Fruit fly (Drosophila melanogaster) whole organism, embryonic: Measurements from ENCODE around the gene CG31176.
A peak's percentile ranks its signal among the peaks of the same experiment; 100 is the strongest.

Experiments
- B-H2 ChIP-seq: fragments of 200-800 bp; sonication (Bioruptor generic); optimal IDR thresholded peaks from 2 replicates; lab custom pipeline; 2018; ENCODE audit warnings: missing biosample characterization, mild to moderate bottlenecking, missing genetic modification characterization
- CG10209 ChIP-seq: fragments of 200-800 bp; sonication (Bioruptor generic); optimal IDR thresholded peaks from 3 replicates; lab custom pipeline; 2017; ENCODE audit warnings: missing biosample characterization, mild to moderate bottlenecking, missing genetic modification characterization, missing genetic modification reagents
- CG10543 ChIP-seq: fragments of 200-800 bp; sonication (Bioruptor generic); optimal IDR thresholded peaks from 3 replicates; lab custom pipeline; 2017; ENCODE audit warnings: missing biosample characterization, mild to moderate bottlenecking, missing genetic modification characterization, moderate library complexity
- CG10959 ChIP-seq: fragments of 200-800 bp; sonication (Bioruptor generic); IDR thresholded peaks from 2 replicates; pipeline ENCODE4 v1.3.6; 2022; ENCODE audit warnings: missing biosample characterization, missing genetic modification characterization
- CG11456 ChIP-seq: fragments of 200-800 bp; sonication (Bioruptor generic); IDR thresholded peaks from 3 replicates; pipeline ENCODE4 v1.3.6; 2022; ENCODE audit warnings: missing biosample characterization, missing genetic modification characterization
- CG12155 ChIP-seq: fragments of 200-800 bp; sonication (Bioruptor generic); optimal IDR thresholded peaks from 3 replicates; lab custom pipeline; 2016; ENCODE audit warnings: missing biosample characterization, missing genetic modification characterization
- CG12659 ChIP-seq: fragments of 200-800 bp; sonication (Bioruptor generic); optimal IDR thresholded peaks from 3 replicates; lab custom pipeline; 2017; ENCODE audit warnings: mild to moderate bottlenecking, missing biosample characterization, missing genetic modification reagents, missing genetic modification characterization
- CG12942 ChIP-seq: fragments of 200-800 bp; sonication (Bioruptor generic); optimal IDR thresholded peaks from 3 replicates; lab custom pipeline; 2016; ENCODE audit warnings: missing biosample characterization, missing genetic modification characterization
- CG13296 ChIP-seq: fragments of 200-800 bp; sonication (Bioruptor generic); optimal IDR thresholded peaks from 3 replicates; lab custom pipeline; 2018; ENCODE audit warnings: missing biosample characterization, mild to moderate bottlenecking, missing genetic modification characterization
- CG15011 ChIP-seq: fragments of 200-800 bp; sonication (Bioruptor generic); optimal IDR thresholded peaks from 3 replicates; lab custom pipeline; 2018; ENCODE audit warnings: missing biosample characterization, mild to moderate bottlenecking, missing genetic modification characterization
- CG17802 ChIP-seq: fragments of 200-800 bp; sonication (Bioruptor generic); optimal IDR thresholded peaks from 2 replicates; lab custom pipeline; 2018; ENCODE audit warnings: missing biosample characterization, mild to moderate bottlenecking, missing genetic modification characterization, moderate library complexity
- CG1792 ChIP-seq: fragments of 200-800 bp; sonication (Bioruptor generic); optimal IDR thresholded peaks from 2 replicates; lab custom pipeline; 2016; ENCODE audit warnings: missing biosample characterization, missing genetic modification characterization
- CG2129 ChIP-seq: fragments of 200-800 bp; sonication (Bioruptor generic); IDR thresholded peaks from 2 replicates; pipeline ENCODE4 v1.3.6; 2022; ENCODE audit warnings: missing biosample characterization, missing genetic modification characterization; ENCODE audit not compliant: partially characterized antibody
- CG30020 ChIP-seq: fragments of 200-800 bp; optimal IDR thresholded peaks from 2 replicates; lab custom pipeline; 2019; ENCODE audit warnings: missing biosample characterization, mild to moderate bottlenecking, missing genetic modification characterization, moderate library complexity
- CG32772 ChIP-seq: fragments of 200-800 bp; sonication (Bioruptor generic); IDR thresholded peaks from 2 replicates; pipeline ENCODE4 v1.3.6; 2022; ENCODE audit warnings: missing biosample characterization, missing genetic modification characterization
- CG34224 ChIP-seq: fragments of 200-800 bp; sonication (Bioruptor generic); IDR thresholded peaks from 3 replicates; pipeline ENCODE4 v1.3.6; 2022; ENCODE audit warnings: missing biosample characterization, missing genetic modification characterization; ENCODE audit not compliant: partially characterized antibody
- CG3995 ChIP-seq: fragments of 200-800 bp; sonication (Bioruptor generic); optimal IDR thresholded peaks from 3 replicates; lab custom pipeline; 2016; ENCODE audit warnings: missing biosample characterization, missing genetic modification characterization
- CG4617 ChIP-seq: fragments of 200-800 bp; sonication (Bioruptor generic); optimal IDR thresholded peaks from 3 replicates; lab custom pipeline; 2016; ENCODE audit warnings: missing biosample characterization, missing genetic modification characterization, borderline replicate concordance
- CG6272 ChIP-seq: fragments of 200-800 bp; sonication (Bioruptor generic); IDR thresholded peaks from 2 replicates; pipeline ENCODE4 v1.3.6; 2022; ENCODE audit warnings: missing biosample characterization, missing genetic modification characterization
- CG6683 ChIP-seq: fragments of 200-800 bp; sonication (Bioruptor generic); optimal IDR thresholded peaks from 2 replicates; lab custom pipeline; 2017; ENCODE audit warnings: missing biosample characterization, mild to moderate bottlenecking, missing genetic modification characterization, missing genetic modification reagents
- CG6689 ChIP-seq: fragments of 200-800 bp; sonication (Bioruptor generic); IDR thresholded peaks from 2 replicates; pipeline ENCODE4 v1.3.6; 2022; ENCODE audit warnings: missing biosample characterization, missing genetic modification characterization
- CG7987 ChIP-seq: fragments of 200-800 bp; sonication (Bioruptor generic); optimal IDR thresholded peaks from 2 replicates; lab custom pipeline; 2018; ENCODE audit warnings: missing biosample characterization, mild to moderate bottlenecking, missing genetic modification characterization, moderate library complexity
- CG8765 ChIP-seq: fragments of 200-800 bp; sonication (Bioruptor generic); IDR thresholded peaks from 2 replicates; pipeline ENCODE4 v1.3.6; 2022; ENCODE audit warnings: missing biosample characterization, missing genetic modification characterization
- CG9437 ChIP-seq: fragments of 200-800 bp; sonication (Bioruptor generic); optimal IDR thresholded peaks from 2 replicates; lab custom pipeline; 2018; ENCODE audit warnings: missing biosample characterization, mild to moderate bottlenecking, missing genetic modification characterization
- CrebB ChIP-seq: fragments of 200-800 bp; sonication (Bioruptor generic); optimal IDR thresholded peaks from 3 replicates; lab custom pipeline; 2018; ENCODE audit warnings: missing biosample characterization, mild to moderate bottlenecking, missing genetic modification characterization
- D19B ChIP-seq: fragments of 200-800 bp; sonication (Bioruptor generic); optimal IDR thresholded peaks from 2 replicates; lab custom pipeline; 2017; ENCODE audit warnings: missing biosample characterization, mild to moderate bottlenecking, missing genetic modification characterization
- Dek ChIP-seq: fragments of 200-800 bp; sonication (Bioruptor generic); optimal IDR thresholded peaks from 3 replicates; lab custom pipeline; 2019; ENCODE audit warnings: missing biosample characterization, mild to moderate bottlenecking, missing genetic modification characterization, moderate library complexity
- Dref ChIP-seq: fragments of 200-800 bp; sonication (Bioruptor generic); IDR thresholded peaks from 2 replicates; pipeline ENCODE4 v1.3.6; 2022; ENCODE audit warnings: missing biosample characterization, missing genetic modification characterization
- Eip74EF ChIP-seq, 2 experiments: fragments of 200-800 bp in 1 of 2; fragments of >200 bp in 1 of 2; sonication (Bioruptor generic) in 1 of 2; optimal IDR thresholded peaks; 2 replicates each; lab custom pipeline; 2017 to 2019; ENCODE audit warnings: missing biosample characterization in 2 of 2, missing genetic modification characterization in 2 of 2, mild to moderate bottlenecking in 1 of 2, moderate library complexity in 1 of 2
- Elba2 ChIP-seq: fragments of 200-800 bp; sonication (Bioruptor generic); optimal IDR thresholded peaks from 3 replicates; lab custom pipeline; 2016; ENCODE audit warnings: missing biosample characterization, missing genetic modification characterization
- H15 ChIP-seq: fragments of 200-800 bp; sonication (Bioruptor generic); IDR thresholded peaks from 3 replicates; pipeline ENCODE4 v1.3.6; 2022; ENCODE audit warnings: missing biosample characterization, missing genetic modification characterization
- Lim3 ChIP-seq: fragments of 200-800 bp; sonication (Bioruptor generic); IDR thresholded peaks from 2 replicates; pipeline ENCODE4 v1.3.6; 2022; ENCODE audit warnings: missing biosample characterization, missing genetic modification characterization
- Lpt ChIP-seq: fragments of >200 bp; optimal IDR thresholded peaks from 2 replicates; lab custom pipeline; 2018; ENCODE audit warnings: missing biosample characterization, missing genetic modification characterization
- NC2β ChIP-seq: fragments of 200-800 bp; sonication (Bioruptor generic); optimal IDR thresholded peaks from 2 replicates; lab custom pipeline; 2016; ENCODE audit warnings: missing biosample characterization, missing genetic modification characterization
- Nf-YB ChIP-seq: fragments of 200-800 bp; sonication (Bioruptor generic); optimal IDR thresholded peaks from 3 replicates; lab custom pipeline; 2019; ENCODE audit warnings: missing biosample characterization, mild to moderate bottlenecking, missing genetic modification characterization, moderate library complexity
- Sin3A ChIP-seq: fragments of >200 bp; optimal IDR thresholded peaks from 2 replicates; lab custom pipeline; 2018
- Six4 ChIP-seq: fragments of 200-800 bp; sonication (Bioruptor generic); optimal IDR thresholded peaks from 2 replicates; lab custom pipeline; 2016; ENCODE audit warnings: missing biosample characterization, missing genetic modification characterization
- bigmax ChIP-seq: fragments of 200-800 bp; sonication (Bioruptor generic); optimal IDR thresholded peaks from 2 replicates; lab custom pipeline; 2018; ENCODE audit warnings: missing biosample characterization, mild to moderate bottlenecking, missing genetic modification characterization
- cad ChIP-seq: fragments of >200 bp; optimal IDR thresholded peaks from 2 replicates; lab custom pipeline; 2017; ENCODE audit warnings: missing biosample characterization, missing genetic modification characterization
- dati ChIP-seq: fragments of 200-800 bp; sonication (Bioruptor generic); IDR thresholded peaks from 2 replicates; pipeline ENCODE4 v1.3.6; 2022; ENCODE audit warnings: missing biosample characterization, missing genetic modification characterization
- dmrt11E ChIP-seq: fragments of 200-800 bp; sonication (Bioruptor generic); optimal IDR thresholded peaks from 3 replicates; lab custom pipeline; 2018; ENCODE audit warnings: missing biosample characterization, mild to moderate bottlenecking, missing genetic modification characterization, moderate library complexity
- ems ChIP-seq: fragments of 200-800 bp; sonication (Bioruptor generic); optimal IDR thresholded peaks from 3 replicates; lab custom pipeline; 2016; ENCODE audit warnings: missing biosample characterization, missing genetic modification characterization
- esg ChIP-seq: fragments of 200-800 bp; sonication (Bioruptor generic); conservative IDR thresholded peaks from 2 replicates; pipeline ENCODE4 v1.3.6; 2022; ENCODE audit warnings: missing biosample characterization, missing genetic modification characterization
- eyg ChIP-seq: fragments of 200-800 bp; sonication (Bioruptor generic); optimal IDR thresholded peaks from 3 replicates; lab custom pipeline; 2016; ENCODE audit warnings: missing biosample characterization, missing genetic modification characterization
- fd96Cb ChIP-seq: fragments of 200-800 bp; sonication (Bioruptor generic); optimal IDR thresholded peaks from 2 replicates; lab custom pipeline; 2018; ENCODE audit warnings: missing biosample characterization, mild to moderate bottlenecking, missing genetic modification characterization, moderate library complexity
- gsb-n ChIP-seq: fragments of 200-800 bp; sonication (Bioruptor generic); optimal IDR thresholded peaks from 3 replicates; lab custom pipeline; 2018; ENCODE audit warnings: missing biosample characterization, mild to moderate bottlenecking, missing genetic modification characterization
- nerfin-1 ChIP-seq: fragments of 200-800 bp; sonication (Bioruptor generic); optimal IDR thresholded peaks from 3 replicates; lab custom pipeline; 2019; ENCODE audit warnings: missing biosample characterization, mild to moderate bottlenecking, missing genetic modification characterization, moderate library complexity
- pum ChIP-seq: fragments of 200-800 bp; sonication (Bioruptor generic); optimal IDR thresholded peaks from 2 replicates; lab custom pipeline; 2016; ENCODE audit warnings: missing biosample characterization, missing genetic modification characterization
- pzg ChIP-seq: fragments of 200-800 bp; sonication (Bioruptor generic); optimal IDR thresholded peaks from 3 replicates; lab custom pipeline; 2018; ENCODE audit warnings: missing biosample characterization, mild to moderate bottlenecking, missing genetic modification characterization, moderate library complexity
- scrt ChIP-seq: fragments of 200-800 bp; sonication (Bioruptor generic); optimal IDR thresholded peaks from 2 replicates; lab custom pipeline; 2018; ENCODE audit warnings: missing biosample characterization, mild to moderate bottlenecking, missing genetic modification characterization, moderate library complexity
- shn ChIP-seq: fragments of 200-800 bp; sonication (Bioruptor generic); optimal IDR thresholded peaks from 3 replicates; lab custom pipeline; 2016; ENCODE audit warnings: missing biosample characterization, missing genetic modification characterization
- slbo ChIP-seq: fragments of 200-800 bp; sonication (Bioruptor generic); IDR thresholded peaks from 2 replicates; pipeline ENCODE4 v1.3.6; 2022; ENCODE audit warnings: missing biosample characterization, missing genetic modification characterization

The CG31176 gene

dm6 chr3R:21660659-21661126 is 58.8 kb downstream of the CG31176 start, which contains the start of gene E2f1 (continued):
- TF ChIP-seq CG10959 (GFP tag; lab: Robert Waterston, UW) (no peak), dati (GFP tag; lab: Robert Waterston, UW) (no peak), CG6272 (GFP tag; lab: Robert Waterston, UW) (no peak), Eip74EF (GFP tag; optimal IDR thresholded peaks at IDR 0.05; lab: Kevin White, UChicago) (no peak), dmrt11E (tag; lab: Kevin White, UChicago) (no peak), CrebB (tag; lab: Kevin White, UChicago) (peak; percentile 40), D19B (GFP tag; lab: Kevin White, UChicago) (no peak), CG10209 (GFP tag; lab: Kevin White, UChicago) (no peak), CG8765 (no peak), pzg (peak; percentile 94), Sin3A (lab: Kevin White, UChicago) (peak; percentile 41), CG12155 (no peak), CG11456 (GFP tag; lab: Robert Waterston, UW) (no peak), fd96Cb (tag; lab: Kevin White, UChicago) (no peak), NC2β (GFP tag; lab: Kevin White, UChicago) (no peak), CG12659 (GFP tag; lab: Kevin White, UChicago) (peak; percentile 68), slbo (GFP tag; lab: Robert Waterston, UW) (no peak), CG15011 (GFP tag; lab: Kevin White, UChicago) (no peak), CG6683 (GFP tag; lab: Kevin White, UChicago) (no peak), CG6689 (GFP tag; lab: Robert Waterston, UW) (no peak), CG12942 (no peak), CG13296 (GFP tag; lab: Kevin White, UChicago) (no peak), ems (GFP tag; lab: Kevin White, UChicago) (no peak), Lpt (no peak), nerfin-1 (tag; lab: Kevin White, UChicago) (no peak), CG2129 (GFP tag; lab: Robert Waterston, UW) (peak; percentile 35; the same call in 1 of the 2 replicates), Lim3 (GFP tag; lab: Robert Waterston, UW) (no peak), scrt (peak; percentile 18), CG3995 (GFP tag; lab: Kevin White, UChicago) (no peak), Dek (tag; lab: Kevin White, UChicago) (peak; percentile 4), Elba2 (GFP tag; lab: Kevin White, UChicago) (no peak), CG4617 (no peak), CG10543 (peak; percentile 49), Six4 (GFP tag; lab: Kevin White, UChicago) (no peak), CG34224 (GFP tag; lab: Robert Waterston, UW) (peak; percentile 81), CG32772 (GFP tag; lab: Robert Waterston, UW) (peak; percentile 31; the same call in 1 of the 2 replicates), CG30020 (no peak), gsb-n (tag; lab: Kevin White, UChicago) (no peak), Nf-YB (GFP tag; lab: Kevin White, UChicago) (no peak), esg (no peak), CG9437 (no peak), eyg (GFP tag; lab: Kevin White, UChicago) (no peak), cad (no peak), bigmax (no peak), Dref (GFP tag; lab: Robert Waterston, UW) (peak; percentile 44), CG7987 (GFP tag; lab: Kevin White, UChicago) (peak; percentile 7), pum (GFP tag; lab: Kevin White, UChicago) (no peak), CG1792 (GFP tag; lab: Kevin White, UChicago) (no peak), B-H2 (peak; percentile 6), CG17802 (tag; lab: Kevin White, UChicago) (no peak), H15 (GFP tag; lab: Robert Waterston, UW) (no peak), shn (no peak)
